Worm (Caenorhabditis elegans) whole organism, L4 larva: Measurements from ENCODE around the gene srw-94.
A peak's percentile ranks its signal among the peaks of the same experiment; 100 is the strongest.

Experiments used
- D1046.2 ChIP-seq: fragments of 200-800 bp; sonication (Bioruptor generic); IDR thresholded peaks from 2 replicates; pipeline ENCODE4 v1.3.6; 2022; ENCODE audit warnings: missing genetic modification characterization, missing compliant biosample characterization
- F10B5.3 ChIP-seq: sonication (generic microtip); optimal IDR thresholded peaks from 2 replicates; lab custom pipeline; 2016; ENCODE audit warnings: mild to moderate bottlenecking, missing genetic modification characterization, missing compliant biosample characterization
- F37D6.2 ChIP-seq: sonication (generic microtip); optimal IDR thresholded peaks from 2 replicates; lab custom pipeline; 2016; ENCODE audit warnings: mild to moderate bottlenecking, missing genetic modification characterization, missing compliant biosample characterization
- R02D3.7 ChIP-seq: fragments of 150-350 bp; sonication (generic microtip); optimal IDR thresholded peaks from 3 replicates; lab custom pipeline; 2014; ENCODE audit warnings: missing biosample characterization, missing genetic modification characterization
- T20F7.1 ChIP-seq: fragments of 200-800 bp; sonication (Bioruptor generic); optimal IDR thresholded peaks from 2 replicates; lab custom pipeline; 2018; ENCODE audit warnings: mild to moderate bottlenecking, missing genetic modification characterization, missing compliant biosample characterization
- Y48G9A.11 ChIP-seq: fragments of 200-800 bp; sonication (Bioruptor generic); IDR thresholded peaks from 2 replicates; pipeline ENCODE4 v1.3.6; 2022; ENCODE audit warnings: missing genetic modification reagents, missing genetic modification characterization, missing compliant biosample characterization
- ama-1 ChIP-seq: fragments of 150-350 bp; optimal IDR thresholded peaks from 2 replicates; lab custom pipeline; 2014; ENCODE audit warnings: inconsistent platforms, mixed read lengths
- ceh-28 ChIP-seq: fragments of 150-350 bp; optimal IDR thresholded peaks from 2 replicates; lab custom pipeline; 2014; ENCODE audit warnings: missing biosample characterization, missing genetic modification reagents, missing genetic modification characterization
- ctbp-1 ChIP-seq: fragments of 200-800 bp; sonication (Bioruptor generic); IDR thresholded peaks from 2 replicates; pipeline ENCODE4 v1.3.6; 2022; ENCODE audit warnings: missing genetic modification reagents, missing genetic modification characterization, missing compliant biosample characterization
- daf-12 ChIP-seq: fragments of 150-350 bp; optimal IDR thresholded peaks from 2 replicates; lab custom pipeline; 2014; ENCODE audit warnings: missing biosample characterization, missing genetic modification reagents, missing genetic modification characterization
- daf-16 ChIP-seq, 3 experiments: sonication (generic microtip); optimal IDR thresholded peaks; 2 replicates each; lab custom pipeline; 2016 to 2017; ENCODE audit warnings: missing genetic modification characterization in 3 of 3, missing genetic modification reagents in 3 of 3, mild to moderate bottlenecking in 2 of 3, missing compliant biosample characterization in 2 of 3, missing biosample characterization in 1 of 3, moderate library complexity in 1 of 3
- daf-8 ChIP-seq: fragments of 200-800 bp; sonication (Bioruptor generic); IDR thresholded peaks from 2 replicates; pipeline ENCODE4 v1.3.6; 2022; ENCODE audit warnings: missing genetic modification characterization, missing compliant biosample characterization
- dmd-9 ChIP-seq: fragments of 200-800 bp; sonication (Bioruptor generic); IDR thresholded peaks from 2 replicates; pipeline ENCODE4 v1.3.6; 2022; ENCODE audit warnings: missing genetic modification reagents, missing genetic modification characterization, missing compliant biosample characterization
- dpl-1 ChIP-seq: fragments of 150-350 bp; optimal IDR thresholded peaks from 2 replicates; lab custom pipeline; 2014; ENCODE audit warnings: missing biosample characterization, missing genetic modification reagents, missing genetic modification characterization
- duxl-1 ChIP-seq: sonication (generic microtip); optimal IDR thresholded peaks from 2 replicates; lab custom pipeline; 2016; ENCODE audit warnings: mild to moderate bottlenecking, missing genetic modification characterization, moderate library complexity, missing compliant biosample characterization; ENCODE audit not compliant: poor library complexity
- dve-1 ChIP-seq: sonication (generic microtip); optimal IDR thresholded peaks from 2 replicates; lab custom pipeline; 2017; ENCODE audit warnings: antibody characterized with exemption, mild to moderate bottlenecking, missing genetic modification characterization, missing compliant biosample characterization; ENCODE audit not compliant: insufficient read depth
- egl-43 ChIP-seq: fragments of 200-800 bp; sonication (Bioruptor generic); IDR thresholded peaks from 2 replicates; pipeline ENCODE4 v1.3.6; 2022; ENCODE audit warnings: missing genetic modification reagents, missing genetic modification characterization, missing compliant biosample characterization
- hlh-11 ChIP-seq: fragments of 200-800 bp; sonication (Bioruptor generic); optimal IDR thresholded peaks from 2 replicates; lab custom pipeline; 2018; ENCODE audit warnings: mild to moderate bottlenecking, missing genetic modification characterization, missing compliant biosample characterization
- hlh-30 ChIP-seq: sonication (generic microtip); optimal IDR thresholded peaks from 2 replicates; lab custom pipeline; 2017; ENCODE audit warnings: antibody characterized with exemption, mild to moderate bottlenecking, missing genetic modification characterization, missing compliant biosample characterization; ENCODE audit not compliant: insufficient read depth
- lin-38 ChIP-seq: fragments of 200-800 bp; sonication (Bioruptor generic); IDR thresholded peaks from 2 replicates; pipeline ENCODE4 v1.3.6; 2022; ENCODE audit warnings: missing genetic modification reagents, missing genetic modification characterization, missing compliant biosample characterization
- lsy-2 ChIP-seq, 2 experiments: fragments of 150-350 bp in 1 of 2; sonication (generic microtip) in 1 of 2; optimal IDR thresholded peaks; 2 replicates each; lab custom pipeline; 2014 to 2017; ENCODE audit warnings: missing biosample characterization in 2 of 2, missing genetic modification characterization in 2 of 2
- mdl-1 ChIP-seq, 2 experiments: fragments of 150-350 bp in 1 of 2; sonication (generic microtip) in 1 of 2; optimal IDR thresholded peaks; 2 replicates each; lab custom pipeline; 2014 to 2017; ENCODE audit warnings: missing biosample characterization in 2 of 2, missing genetic modification characterization in 2 of 2
- mep-1 ChIP-seq: fragments of 150-350 bp; sonication (generic microtip); optimal IDR thresholded peaks from 3 replicates; lab custom pipeline; 2014; ENCODE audit warnings: missing biosample characterization, missing genetic modification characterization
- mes-2 ChIP-seq: sonication (generic microtip); optimal IDR thresholded peaks from 2 replicates; lab custom pipeline; 2016; ENCODE audit warnings: missing genotype, mild to moderate bottlenecking, missing genetic modification characterization, missing compliant biosample characterization; ENCODE audit not compliant: poor library complexity, severe bottlenecking
- mxl-2 ChIP-seq: fragments of 200-800 bp; sonication (Bioruptor generic); conservative IDR thresholded peaks from 2 replicates; pipeline ENCODE4 v1.3.6; 2022; ENCODE audit warnings: missing genetic modification reagents, missing genetic modification characterization, missing compliant biosample characterization
- nhr-25 ChIP-seq: sonication (generic microtip); optimal IDR thresholded peaks from 2 replicates; lab custom pipeline; 2017; ENCODE audit warnings: missing genetic modification characterization, mild to moderate bottlenecking, missing compliant biosample characterization, antibody characterized with exemption, moderate library complexity, borderline replicate concordance; ENCODE audit not compliant: insufficient read depth
- nhr-76 ChIP-seq: fragments of 150-350 bp; optimal IDR thresholded peaks from 2 replicates; lab custom pipeline; 2014; ENCODE audit warnings: missing biosample characterization, missing genetic modification characterization
- nhr-77 ChIP-seq: fragments of 150-350 bp; optimal IDR thresholded peaks from 2 replicates; lab custom pipeline; 2014; ENCODE audit warnings: missing biosample characterization, missing genetic modification characterization
- rbr-2 ChIP-seq: sonication (generic microtip); optimal IDR thresholded peaks from 2 replicates; lab custom pipeline; 2016; ENCODE audit warnings: missing genotype, missing genetic modification characterization, missing compliant biosample characterization
- set-16 ChIP-seq: fragments of 200-800 bp; sonication (Bioruptor generic); IDR thresholded peaks from 2 replicates; pipeline ENCODE4 v1.3.6; 2022; ENCODE audit warnings: missing genetic modification reagents, missing genetic modification characterization, missing compliant biosample characterization
- snpc-4 ChIP-seq: fragments of 150-350 bp; optimal IDR thresholded peaks from 2 replicates; lab custom pipeline; 2014; ENCODE audit warnings: missing biosample characterization, missing genetic modification characterization
- tag-97 ChIP-seq: fragments of 200-800 bp; sonication (Bioruptor generic); IDR thresholded peaks from 2 replicates; pipeline ENCODE4 v1.3.6; 2022; ENCODE audit warnings: missing genetic modification characterization, missing compliant biosample characterization
- tra-1 ChIP-seq: fragments of 200-800 bp; sonication (Bioruptor generic); IDR thresholded peaks from 2 replicates; pipeline ENCODE4 v1.3.6; 2022; ENCODE audit warnings: missing genetic modification reagents, missing genetic modification characterization, missing compliant biosample characterization
- unc-130 ChIP-seq: sonication (generic microtip); optimal IDR thresholded peaks from 2 replicates; lab custom pipeline; 2016; ENCODE audit warnings: missing genetic modification reagents, missing genetic modification characterization, missing compliant biosample characterization
- vab-7 ChIP-seq: fragments of 200-800 bp; sonication (Bioruptor generic); IDR thresholded peaks from 2 replicates; pipeline ENCODE4 v1.3.6; 2022; ENCODE audit warnings: missing genetic modification reagents, missing genetic modification characterization, missing compliant biosample characterization
- zfp-3 ChIP-seq: fragments of 200-800 bp; sonication (Bioruptor generic); conservative IDR thresholded peaks from 2 replicates; pipeline ENCODE4 v1.3.6; 2022; ENCODE audit warnings: missing genetic modification reagents, missing genetic modification characterization, missing compliant biosample characterization
- zip-11 ChIP-seq: fragments of 200-800 bp; sonication (Bioruptor generic); IDR thresholded peaks from 2 replicates; pipeline ENCODE4 v1.3.6; 2022; ENCODE audit warnings: missing genetic modification characterization, missing compliant biosample characterization
- zip-2 ChIP-seq: fragments of 150-350 bp; optimal IDR thresholded peaks from 2 replicates; lab custom pipeline; 2014; ENCODE audit warnings: missing biosample characterization, missing genetic modification characterization
- ztf-11 ChIP-seq: fragments of 150-350 bp; optimal IDR thresholded peaks from 2 replicates; lab custom pipeline; 2014; ENCODE audit warnings: missing biosample characterization, missing genetic modification characterization

Gene srw-94

DNA sequence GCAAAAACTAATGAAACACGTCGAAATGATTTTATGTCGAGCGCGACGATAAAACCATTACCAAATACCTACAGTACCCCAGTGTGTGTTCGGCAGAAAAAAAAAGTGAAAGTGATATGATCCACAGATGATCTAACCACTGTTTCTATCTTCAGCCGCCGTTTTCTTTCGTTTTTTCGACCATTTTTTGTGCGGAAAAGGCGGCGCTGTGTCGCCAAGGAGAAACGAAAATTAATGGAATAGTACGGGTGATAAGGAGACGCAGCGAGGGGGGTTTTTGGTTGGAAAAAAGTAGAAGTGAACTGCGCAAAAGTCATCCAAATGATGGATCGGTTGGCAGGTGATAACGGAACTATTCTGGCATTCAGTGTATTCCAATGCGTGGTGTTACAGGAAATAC, 19.2 kb upstream of the srw-94 start (continued):
- TF ChIP-seq mdl-1 (tag; optimal IDR thresholded peaks at IDR 0.05; lab: Kevin White, UChicago), result no peak
- no peak for TF ChIP-seq F37D6.2 (tag; lab: Kevin White, UChicago)
- no peak for TF ChIP-seq dve-1 (tag; lab: Kevin White, UChicago)
- TF ChIP-seq ama-1 (lab: Kevin White, UChicago), result no peak
- TF ChIP-seq lsy-2 (tag; optimal IDR thresholded peaks at IDR 0.05; lab: Kevin White, UChicago), result no peak
- TF ChIP-seq tra-1 (GFP tag; lab: Robert Waterston, UW), result 0 out of 2 replicates have a peak, but pooled peaks have one; percentile 44
- TF ChIP-seq egl-43, result no peak
- no peak for TF ChIP-seq dmd-9 (GFP tag; lab: Robert Waterston, UW)
- no peak for TF ChIP-seq zip-11 (GFP tag; lab: Robert Waterston, UW)
- TF ChIP-seq set-16, result no peak
- peak; percentile 37 for TF ChIP-seq hlh-11 (tag; lab: Kevin White, UChicago)
- TF ChIP-seq lin-38, result no peak
- no peak for TF ChIP-seq D1046.2
- no peak for TF ChIP-seq vab-7
- TF ChIP-seq nhr-76 (tag; lab: Kevin White, UChicago), result no peak
- no peak for TF ChIP-seq snpc-4 (tag; lab: Kevin White, UChicago)

DNA sequence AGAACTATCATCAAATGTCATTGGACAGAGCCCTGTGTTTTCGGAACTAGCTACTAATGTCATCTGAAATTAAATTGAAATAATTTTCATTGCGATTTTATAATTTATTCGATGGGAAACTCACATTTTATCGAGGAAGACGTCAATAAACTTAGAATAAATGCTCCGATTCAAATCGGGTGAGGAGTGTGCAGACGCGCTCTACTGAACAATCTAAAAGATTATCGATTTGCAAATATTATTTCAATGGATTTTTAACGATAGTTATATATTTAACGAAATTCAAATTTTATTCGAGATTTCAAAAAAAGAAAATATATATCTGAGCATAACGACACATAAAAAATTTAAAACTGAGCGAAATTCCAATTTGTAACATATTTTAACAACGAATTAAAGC, 15.2 kb upstream of the srw-94 start, which contains the start of gene eor-1:
Gene eor-1, minus strand, starts transcription at position 65 of the 400 bp plus-strand sequence.
- TF ChIP-seq ctbp-1 (GFP tag; lab: Robert Waterston, UW) (no peak), mes-2 (tag; lab: Kevin White, UChicago) (peak; percentile 67), mxl-2 (GFP tag; lab: Robert Waterston, UW) (no peak), Y48G9A.11 (no peak), dve-1 (tag; lab: Kevin White, UChicago) (peak; percentile 29), ztf-11 (tag; lab: Kevin White, UChicago) (no peak), mep-1 (peak; percentile 60), daf-12 (tag; lab: Kevin White, UChicago) (no peak), dpl-1 (GFP tag; lab: Kevin White, UChicago) (peak; percentile 33), daf-8 (GFP tag; lab: Robert Waterston, UW) (no peak), daf-16 (GFP tag; optimal IDR thresholded peaks at IDR 0.05; lab: Kevin White, UChicago) (no peak), daf-16 (tag; optimal IDR thresholded peaks at IDR 0.05; lab: Kevin White, UChicago) (peak; percentile 29), lsy-2 (tag; optimal IDR thresholded peaks at IDR 0.05; lab: Kevin White, UChicago) (peak in 1 of 2 experiments; percentile 75), ceh-28 (tag; lab: Kevin White, UChicago) (peak; percentile 7), nhr-77 (tag; lab: Kevin White, UChicago) (peak; percentile 53), snpc-4 (tag; lab: Kevin White, UChicago) (no peak), hlh-30 (tag; lab: Kevin White, UChicago) (peak; percentile 8), nhr-25 (peak; percentile 48), ama-1 (lab: Kevin White, UChicago) (peak; percentile 20), T20F7.1 (GFP tag; lab: Kevin White, UChicago) (no peak), rbr-2 (peak; percentile 44), tra-1 (GFP tag; lab: Robert Waterston, UW) (no peak), lin-38 (peak; percentile 93), unc-130 (GFP tag; lab: Kevin White, UChicago) (peak; percentile 22), duxl-1 (no peak), R02D3.7 (tag; lab: Kevin White, UChicago) (no peak), zip-2 (no peak), tag-97 (GFP tag; lab: Robert Waterston, UW) (no peak), zfp-3 (no peak), F10B5.3 (tag; lab: Kevin White, UChicago) (no peak)
